Fruit fly (Drosophila melanogaster): ENCODE results near the gene Dph3.
A peak's percentile ranks its signal among the peaks of the same experiment; 100 is the strongest.

- TF ChIP-seq usp (GFP tag; optimal IDR thresholded peaks at IDR 0.05) (no peak), Rel (GFP tag; optimal IDR thresholded peaks at IDR 0.05) (no peak), Rel (tag; optimal IDR thresholded peaks at IDR 0.05) (peak; percentile 74), OdsH (GFP tag; optimal IDR thresholded peaks at IDR 0.05) (peak; percentile 69), Sp1 (GFP tag; optimal IDR thresholded peaks at IDR 0.05) (peak; percentile 88), Jra (GFP tag; optimal IDR thresholded peaks at IDR 0.05) (peak; percentile 71), CG32264 (GFP tag; optimal IDR thresholded peaks at IDR 0.05) (peak; percentile 16), N (GFP tag; optimal IDR thresholded peaks at IDR 0.05) (no peak), GATAd (GFP tag; optimal IDR thresholded peaks at IDR 0.05) (no peak), Myc (optimal IDR thresholded peaks at IDR 0.05) (peak; percentile 43), Hr78 (GFP tag; optimal IDR thresholded peaks at IDR 0.05) (no peak), Dfd (GFP tag; optimal IDR thresholded peaks at IDR 0.05) (no peak), sage (GFP tag; optimal IDR thresholded peaks at IDR 0.05) (no peak), sv (GFP tag; optimal IDR thresholded peaks at IDR 0.05) (peak; percentile 63)
Measured at dm6 chr3R:11221437-11222230, 10.1 kb upstream of the Dph3 start, which contains the start of the genes CG6693 and RpL3.

Measured in whole organism, wandering third instar larva.